Worm (Caenorhabditis elegans) whole organism, L3 larva: ENCODE measurements around the gene clec-80.

ENCODE experiments used
- R02D3.7 ChIP-seq: fragments of 150-350 bp; optimal IDR thresholded peaks from 2 replicates; lab custom pipeline; 2014; ENCODE audit warnings: missing biosample characterization, missing genetic modification characterization
- aly-2 ChIP-seq: fragments of 150-350 bp; optimal IDR thresholded peaks from 2 replicates; lab custom pipeline; 2014; ENCODE audit warnings: missing biosample characterization, missing genetic modification characterization
- elt-2 ChIP-seq: sonication (generic microtip); optimal IDR thresholded peaks from 2 replicates; lab custom pipeline; 2016; ENCODE audit warnings: missing genetic modification reagents, mild to moderate bottlenecking, missing genetic modification characterization, missing compliant biosample characterization
- fkh-10 ChIP-seq: sonication (generic microtip); optimal IDR thresholded peaks from 2 replicates; lab custom pipeline; 2017; ENCODE audit warnings: missing biosample characterization, missing genetic modification reagents, missing genetic modification characterization
- jun-1 ChIP-seq: fragments of 150-350 bp; optimal IDR thresholded peaks from 2 replicates; lab custom pipeline; 2014; ENCODE audit warnings: missing biosample characterization, missing genetic modification reagents, missing genetic modification characterization
- nhr-11 ChIP-seq: fragments of 150-350 bp; optimal IDR thresholded peaks from 2 replicates; lab custom pipeline; 2014; ENCODE audit warnings: missing biosample characterization, missing genetic modification characterization
- nhr-237 ChIP-seq: fragments of 150-350 bp; optimal IDR thresholded peaks from 2 replicates; lab custom pipeline; 2014; ENCODE audit warnings: missing biosample characterization, missing genetic modification characterization
- nhr-76 ChIP-seq: fragments of 150-350 bp; sonication (generic microtip); optimal IDR thresholded peaks from 5 replicates; lab custom pipeline; 2014; ENCODE audit warnings: missing biosample characterization, missing genetic modification characterization
- snpc-4 ChIP-seq: fragments of 150-350 bp; optimal IDR thresholded peaks from 2 replicates; lab custom pipeline; 2014; ENCODE audit warnings: missing biosample characterization, missing genetic modification characterization
- unc-39 ChIP-seq: sonication (generic microtip); optimal IDR thresholded peaks from 4 replicates; lab custom pipeline; 2017; ENCODE audit warnings: missing biosample characterization, missing genetic modification characterization
- unc-62 ChIP-seq: fragments of 150-350 bp; sonication (generic microtip); optimal IDR thresholded peaks from 4 replicates; lab custom pipeline; 2014; ENCODE audit warnings: missing biosample characterization, missing genetic modification reagents, missing genetic modification characterization
- ztf-11 ChIP-seq: fragments of 150-350 bp; optimal IDR thresholded peaks from 2 replicates; lab custom pipeline; 2014; ENCODE audit warnings: missing biosample characterization, missing genetic modification characterization

DNA sequence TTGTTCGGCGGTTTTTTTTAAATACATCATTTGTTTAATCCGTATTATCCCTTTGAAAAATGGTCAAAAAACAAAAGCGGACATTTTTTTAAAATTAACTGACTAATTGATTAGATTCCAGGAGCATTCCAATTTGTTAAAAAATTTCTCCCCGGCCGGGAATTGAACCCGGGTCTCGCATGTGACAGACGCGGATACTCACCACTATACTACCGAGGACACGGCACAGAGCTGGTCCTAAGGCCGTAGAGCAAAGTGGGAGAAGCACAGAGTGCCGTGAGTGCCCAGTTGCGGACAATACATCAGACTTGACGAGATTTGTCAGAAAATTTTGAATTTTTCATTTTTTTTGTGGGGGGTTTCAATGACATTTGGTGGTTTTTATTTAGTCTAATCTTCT lies 22.5 kb upstream of the clec-80 start:
- no peak for TF ChIP-seq aly-2
- TF ChIP-seq unc-39 (tag; lab: Kevin White, UChicago) = no peak
- no peak for TF ChIP-seq unc-62 (GFP tag; lab: Kevin White, UChicago)
- TF ChIP-seq ztf-11 = no peak
- no peak for TF ChIP-seq snpc-4
- no peak for TF ChIP-seq jun-1 (tag; lab: Kevin White, UChicago)
- no peak for TF ChIP-seq fkh-10 (GFP tag; lab: Kevin White, UChicago)
- no peak for TF ChIP-seq nhr-76 (tag; lab: Kevin White, UChicago)
- no peak for TF ChIP-seq R02D3.7 (tag; lab: Kevin White, UChicago)
- no peak for TF ChIP-seq nhr-11 (tag; lab: Kevin White, UChicago)
- TF ChIP-seq elt-2 (tag; lab: Kevin White, UChicago) = peak; percentile 19
- no peak for TF ChIP-seq nhr-237 (tag; lab: Kevin White, UChicago)
